Fruit fly (Drosophila melanogaster) whole organism, wandering third instar larva: ENCODE results near the gene Nadsyn.

Experiments used
- Abd-B ChIP-seq: fragments of >200 bp; optimal IDR thresholded peaks from 2 replicates; lab custom pipeline; 2017; ENCODE audit warnings: missing biosample characterization, missing genetic modification characterization
- CG32264 ChIP-seq: fragments of 200-800 bp; sonication (Bioruptor generic); optimal IDR thresholded peaks from 2 replicates; lab custom pipeline; 2016; ENCODE audit warnings: missing biosample characterization, missing genetic modification characterization
- CG9705 ChIP-seq: fragments of 200-800 bp; sonication (Bioruptor generic); optimal IDR thresholded peaks from 2 replicates; lab custom pipeline; 2018; ENCODE audit warnings: missing biosample characterization, mild to moderate bottlenecking, missing genetic modification characterization
- CrebA ChIP-seq: fragments of 200-800 bp; sonication (Bioruptor generic); optimal IDR thresholded peaks from 2 replicates; lab custom pipeline; 2016; ENCODE audit warnings: missing biosample characterization, mild to moderate bottlenecking, missing genetic modification characterization, borderline replicate concordance
- Dif ChIP-seq: fragments of 200-275, 200-300 bp; sonication (Bioruptor generic); optimal IDR thresholded peaks from 2 replicates; lab custom pipeline; 2018; ENCODE audit warnings: missing biosample characterization, missing genetic modification characterization; ENCODE audit not compliant: partially characterized antibody
- GATAd ChIP-seq: sonication (Bioruptor generic); optimal IDR thresholded peaks from 2 replicates; lab custom pipeline; 2016; ENCODE audit warnings: missing biosample characterization, missing genetic modification characterization
- HLH106 ChIP-seq: fragments of 200-800 bp; optimal IDR thresholded peaks from 3 replicates; lab custom pipeline; 2019; ENCODE audit warnings: missing biosample characterization, mild to moderate bottlenecking, missing genetic modification characterization, moderate library complexity
- Hnf4 ChIP-seq: fragments of 200-800 bp; sonication (Bioruptor generic); optimal IDR thresholded peaks from 2 replicates; lab custom pipeline; 2016; ENCODE audit warnings: missing biosample characterization, mild to moderate bottlenecking, missing genetic modification characterization
- Hr78 ChIP-seq: fragments of >200 bp; optimal IDR thresholded peaks from 2 replicates; lab custom pipeline; 2017; ENCODE audit warnings: missing biosample characterization, missing genetic modification characterization
- Hr83 ChIP-seq: fragments of 200-300 bp; sonication (Bioruptor generic); optimal IDR thresholded peaks from 2 replicates; lab custom pipeline; 2016; ENCODE audit warnings: missing biosample characterization, mild to moderate bottlenecking, missing genetic modification characterization, moderate library complexity; ENCODE audit not compliant: poor library complexity, severe bottlenecking
- Jra ChIP-seq: sonication (Bioruptor generic); optimal IDR thresholded peaks from 2 replicates; lab custom pipeline; 2016; ENCODE audit warnings: missing biosample characterization, missing genetic modification characterization
- Mio ChIP-seq: sonication (Bioruptor generic); optimal IDR thresholded peaks from 2 replicates; lab custom pipeline; 2016; ENCODE audit warnings: missing biosample characterization, missing genetic modification characterization
- Myc ChIP-seq: fragments of >200 bp; optimal IDR thresholded peaks from 2 replicates; lab custom pipeline; 2017
- OdsH ChIP-seq: fragments of 200-800 bp; sonication (Bioruptor generic); optimal IDR thresholded peaks from 2 replicates; lab custom pipeline; 2016; ENCODE audit warnings: missing biosample characterization, mild to moderate bottlenecking, missing genetic modification characterization
- Rel ChIP-seq, 2 experiments: fragments of 200-800 bp; sonication (Bioruptor generic) in 1 of 2; optimal IDR thresholded peaks; 2 replicates in 1 of 2; 3 replicates in 1 of 2; lab custom pipeline; 2016 to 2019; ENCODE audit warnings: mild to moderate bottlenecking in 2 of 2, missing biosample characterization in 2 of 2, missing genetic modification characterization in 2 of 2, moderate library complexity in 1 of 2
- Sp1 ChIP-seq: fragments of 200-800 bp; sonication (Bioruptor generic); optimal IDR thresholded peaks from 3 replicates; lab custom pipeline; 2019; ENCODE audit warnings: missing biosample characterization, mild to moderate bottlenecking, missing genetic modification characterization, moderate library complexity
- br ChIP-seq: fragments of 200-800 bp; sonication (Bioruptor generic); optimal IDR thresholded peaks from 2 replicates; lab custom pipeline; 2016; ENCODE audit warnings: missing biosample characterization, missing genetic modification characterization
- brk ChIP-seq: fragments of 200-800 bp; sonication (Bioruptor generic); optimal IDR thresholded peaks from 2 replicates; lab custom pipeline; 2016; ENCODE audit warnings: missing biosample characterization, mild to moderate bottlenecking, missing genetic modification characterization
- dl ChIP-seq, 2 experiments: fragments of 175-275, 200-275 bp in 1 of 2; fragments of 200-275 bp in 1 of 2; sonication (Bioruptor generic); optimal IDR thresholded peaks; lab custom pipeline; 2018; ENCODE audit warnings: mild to moderate bottlenecking in 2 of 2, missing biosample characterization in 2 of 2, missing genetic modification characterization in 2 of 2, moderate library complexity in 2 of 2; ENCODE audit not compliant: partially characterized antibody in 2 of 2, insufficient read depth in 1 of 2
- dmrt93B ChIP-seq: fragments of 200-800 bp; sonication (Bioruptor generic); optimal IDR thresholded peaks from 2 replicates; lab custom pipeline; 2018; ENCODE audit warnings: missing biosample characterization, mild to moderate bottlenecking, missing genetic modification characterization
- ey ChIP-seq: fragments of 200-800 bp; sonication (Bioruptor generic); optimal IDR thresholded peaks from 2 replicates; lab custom pipeline; 2016; ENCODE audit warnings: missing biosample characterization, missing genetic modification characterization
- foxo ChIP-seq, 2 experiments: fragments of 200-800 bp; sonication (Bioruptor generic); optimal IDR thresholded peaks; 2 replicates in 1 of 2; 3 replicates in 1 of 2; lab custom pipeline; 2016 to 2017; ENCODE audit warnings: missing biosample characterization in 2 of 2, missing genetic modification characterization in 2 of 2
- fru ChIP-seq: fragments of 200-800 bp; sonication (Bioruptor generic); optimal IDR thresholded peaks from 3 replicates; lab custom pipeline; 2016; ENCODE audit warnings: missing biosample characterization, mild to moderate bottlenecking, missing genetic modification characterization
- h ChIP-seq: fragments of 200-800 bp; sonication (Bioruptor generic); optimal IDR thresholded peaks from 3 replicates; lab custom pipeline; 2016; ENCODE audit warnings: missing biosample characterization, mild to moderate bottlenecking, missing genetic modification characterization
- jim ChIP-seq: fragments of 175-275, 200-325 bp; sonication (Bioruptor generic); optimal IDR thresholded peaks from 2 replicates; lab custom pipeline; 2016; ENCODE audit warnings: missing biosample characterization, mild to moderate bottlenecking, missing genetic modification characterization
- lola ChIP-seq: fragments of >200 bp; optimal IDR thresholded peaks from 2 replicates; lab custom pipeline; 2017; ENCODE audit warnings: missing biosample characterization, missing genetic modification characterization
- psq ChIP-seq: fragments of 200-800 bp; sonication (Bioruptor generic); optimal IDR thresholded peaks from 3 replicates; lab custom pipeline; 2017; ENCODE audit warnings: missing biosample characterization, mild to moderate bottlenecking, missing genetic modification characterization, moderate library complexity
- rgr ChIP-seq: fragments of 200-800 bp; sonication (Bioruptor generic); optimal IDR thresholded peaks from 3 replicates; lab custom pipeline; 2016; ENCODE audit warnings: missing biosample characterization, mild to moderate bottlenecking, missing genetic modification characterization
- sage ChIP-seq: fragments of 200-800 bp; sonication (Bioruptor generic); optimal IDR thresholded peaks from 2 replicates; lab custom pipeline; 2016; ENCODE audit warnings: missing biosample characterization, mild to moderate bottlenecking, missing genetic modification characterization
- sv ChIP-seq: fragments of 200-800 bp; sonication (Bioruptor generic); optimal IDR thresholded peaks from 3 replicates; lab custom pipeline; 2016; ENCODE audit warnings: missing biosample characterization, missing genetic modification characterization
- tai ChIP-seq: sonication (Bioruptor generic); optimal IDR thresholded peaks from 2 replicates; lab custom pipeline; 2016; ENCODE audit warnings: missing biosample characterization, missing genetic modification characterization
- usp ChIP-seq: fragments of >200 bp; optimal IDR thresholded peaks from 2 replicates; lab custom pipeline; 2017; ENCODE audit warnings: missing biosample characterization, missing genetic modification characterization
- woc ChIP-seq: sonication (Bioruptor generic); optimal IDR thresholded peaks from 2 replicates; lab custom pipeline; 2016; ENCODE audit warnings: missing biosample characterization, mild to moderate bottlenecking, missing genetic modification characterization

Nadsyn gene

DNA sequence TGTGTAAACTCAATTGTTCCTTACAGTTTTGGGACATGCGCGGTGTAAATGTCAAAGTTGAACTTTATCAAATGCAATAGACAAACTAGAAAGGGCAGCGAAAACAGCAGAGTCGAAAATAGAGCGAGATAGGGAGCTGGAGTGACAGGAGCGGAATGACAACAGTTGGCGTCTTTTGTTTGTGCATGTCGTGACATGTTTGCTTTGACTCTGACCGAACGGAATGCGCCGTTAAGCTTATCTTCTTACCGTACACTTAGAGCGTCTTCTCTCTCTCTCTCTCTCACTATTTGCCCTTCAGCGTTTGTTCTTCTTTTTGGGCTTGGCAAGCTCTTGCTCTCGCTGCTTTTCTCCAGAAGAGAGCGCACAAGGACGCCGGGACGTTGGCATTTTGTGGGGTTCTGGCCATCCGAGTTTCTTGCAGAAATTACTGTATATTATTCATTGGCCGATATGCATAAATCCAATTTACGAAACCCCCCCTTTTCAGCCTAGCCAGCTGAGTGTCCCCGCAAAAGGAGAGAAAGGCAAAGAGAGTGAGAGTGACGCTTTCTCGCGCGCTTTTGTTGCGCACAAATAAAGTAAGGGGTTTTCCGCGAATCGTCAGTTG, 43.8 kb upstream of the Nadsyn start:
- no peak for TF ChIP-seq Rel (GFP tag; optimal IDR thresholded peaks at IDR 0.05; lab: Kevin White, UChicago)
- TF ChIP-seq Rel (tag; optimal IDR thresholded peaks at IDR 0.05; lab: Kevin White, UChicago) = peak; percentile 74
- TF ChIP-seq Hr78 (GFP tag; lab: Kevin White, UChicago) = no peak
- TF ChIP-seq lola = no peak
- TF ChIP-seq, all 38 proteins: peak for 1

- no peak for TF ChIP-seq Rel (GFP tag; optimal IDR thresholded peaks at IDR 0.05; lab: Kevin White, UChicago)
- TF ChIP-seq Rel (tag; optimal IDR thresholded peaks at IDR 0.05; lab: Kevin White, UChicago) = no peak
- no peak for TF ChIP-seq dl (GFP tag; optimal IDR thresholded peaks at IDR 0.05; lab: Kevin White, UChicago; ENCODE audit: insufficient read depth in 1 of 2, partially characterized antibody in 2 of 2)
- TF ChIP-seq jim (GFP tag; lab: Kevin White, UChicago) = no peak
- no peak for TF ChIP-seq sage (GFP tag; lab: Kevin White, UChicago)
- TF ChIP-seq lola = no peak
- TF ChIP-seq Abd-B (GFP tag; lab: Kevin White, UChicago) = no peak
- TF ChIP-seq Mio (GFP tag; lab: Kevin White, UChicago) = no peak
- no peak for TF ChIP-seq CG32264
- TF ChIP-seq dmrt93B = no peak
- TF ChIP-seq foxo (GFP tag; optimal IDR thresholded peaks at IDR 0.05; lab: Kevin White, UChicago) = no peak
- TF ChIP-seq Sp1 = no peak
- no peak for TF ChIP-seq CrebA (GFP tag; lab: Kevin White, UChicago)
- TF ChIP-seq fru (GFP tag; lab: Kevin White, UChicago) = no peak
- no peak for TF ChIP-seq tai (GFP tag; lab: Kevin White, UChicago)
- TF ChIP-seq usp (GFP tag; lab: Kevin White, UChicago) = no peak
Observed at dm6 chrX:13758989-13759549, 41.0 kb upstream of the Nadsyn start, which contains the start of gene Yp3. TSS of gene Yp3 (plus strand) at chrX:13759546.

dm6 chrX:13756776-13757312, 38.8 kb upstream of the Nadsyn start, which contains the start of the genes CG32625 and Rtc1:
TSS of gene CG32625 (minus strand) at chrX:13756826.
TSS of gene Rtc1 (plus strand) at chrX:13757179.
- peak; percentile 26 for TF ChIP-seq sv (GFP tag; lab: Kevin White, UChicago)
- peak; percentile 9 for TF ChIP-seq Hnf4 (GFP tag; lab: Kevin White, UChicago)
- TF ChIP-seq usp (GFP tag; lab: Kevin White, UChicago) = no peak
- no peak for TF ChIP-seq GATAd (GFP tag; lab: Kevin White, UChicago)
- TF ChIP-seq br (GFP tag; lab: Kevin White, UChicago) = no peak
- TF ChIP-seq Hr83 = peak; percentile 49
- TF ChIP-seq psq = peak; percentile 39
- no peak for TF ChIP-seq lola
- TF ChIP-seq CG32264 = no peak
- TF ChIP-seq Sp1 = peak; percentile 34
- peak; percentile 44 for TF ChIP-seq rgr (GFP tag; lab: Kevin White, UChicago)
- TF ChIP-seq Jra (GFP tag; lab: Kevin White, UChicago) = peak; percentile 0
- TF ChIP-seq CrebA (GFP tag; lab: Kevin White, UChicago) = no peak
- peak; percentile 41 for TF ChIP-seq woc (GFP tag; lab: Kevin White, UChicago)
- TF ChIP-seq Dif = no peak
- TF ChIP-seq Rel (GFP tag; optimal IDR thresholded peaks at IDR 0.05; lab: Kevin White, UChicago) = no peak
- peak; percentile 38 for TF ChIP-seq Rel (tag; optimal IDR thresholded peaks at IDR 0.05; lab: Kevin White, UChicago)
- peak; percentile 14 for TF ChIP-seq ey (GFP tag; lab: Kevin White, UChicago)
- TF ChIP-seq OdsH (GFP tag; lab: Kevin White, UChicago) = peak; percentile 5
- TF ChIP-seq jim (GFP tag; lab: Kevin White, UChicago) = no peak
- no peak for TF ChIP-seq Myc (lab: Kevin White, UChicago)
- peak; percentile 46 for TF ChIP-seq h
- TF ChIP-seq fru (GFP tag; lab: Kevin White, UChicago) = no peak
- TF ChIP-seq brk (GFP tag; lab: Kevin White, UChicago) = peak; percentile 25
- TF ChIP-seq CG9705 = peak; percentile 19
- TF ChIP-seq Mio (GFP tag; lab: Kevin White, UChicago) = no peak
- no peak for TF ChIP-seq tai (GFP tag; lab: Kevin White, UChicago)
- peak; percentile 56 for TF ChIP-seq HLH106
- TF ChIP-seq Abd-B (GFP tag; lab: Kevin White, UChicago) = no peak
- peak in 1 of 2 experiments; percentile 55 for TF ChIP-seq foxo (GFP tag; optimal IDR thresholded peaks at IDR 0.05; lab: Kevin White, UChicago)
